Worm (Caenorhabditis elegans) whole organism, L2 larva: ENCODE measurements around the gene frpr-3.

ENCODE experiments used
- F13H6.1 ChIP-seq: sonication (generic microtip); optimal IDR thresholded peaks from 2 replicates; lab custom pipeline; 2016; ENCODE audit warnings: missing genetic modification characterization, missing compliant biosample characterization
- ceh-82 ChIP-seq: fragments of 150-350 bp; optimal IDR thresholded peaks from 2 replicates; lab custom pipeline; 2014; ENCODE audit warnings: missing biosample characterization, missing genetic modification characterization
- dmd-4 ChIP-seq: sonication (generic microtip); optimal IDR thresholded peaks from 2 replicates; lab custom pipeline; 2017; ENCODE audit warnings: missing biosample characterization, missing genetic modification characterization
- lin-39 ChIP-seq: fragments of 150-350 bp; optimal IDR thresholded peaks from 2 replicates; lab custom pipeline; 2014; ENCODE audit warnings: missing biosample characterization, missing genetic modification reagents, missing genetic modification characterization
- mdl-1 ChIP-seq, 2 experiments: fragments of 150-350 bp in 1 of 2; sonication (generic microtip) in 1 of 2; optimal IDR thresholded peaks; 2 replicates each; lab custom pipeline; 2017; ENCODE audit warnings: missing biosample characterization in 2 of 2, missing genetic modification characterization in 2 of 2
- nhr-11 ChIP-seq: fragments of 150-350 bp; optimal IDR thresholded peaks from 2 replicates; lab custom pipeline; 2014; ENCODE audit warnings: missing biosample characterization, missing genetic modification characterization
- unc-39 ChIP-seq: fragments of 150-350 bp; optimal IDR thresholded peaks from 2 replicates; lab custom pipeline; 2014; ENCODE audit warnings: missing biosample characterization, missing genetic modification characterization
- ztf-4 ChIP-seq: fragments of 150-350 bp; optimal IDR thresholded peaks from 2 replicates; lab custom pipeline; 2014; ENCODE audit warnings: missing biosample characterization, missing genetic modification characterization

DNA sequence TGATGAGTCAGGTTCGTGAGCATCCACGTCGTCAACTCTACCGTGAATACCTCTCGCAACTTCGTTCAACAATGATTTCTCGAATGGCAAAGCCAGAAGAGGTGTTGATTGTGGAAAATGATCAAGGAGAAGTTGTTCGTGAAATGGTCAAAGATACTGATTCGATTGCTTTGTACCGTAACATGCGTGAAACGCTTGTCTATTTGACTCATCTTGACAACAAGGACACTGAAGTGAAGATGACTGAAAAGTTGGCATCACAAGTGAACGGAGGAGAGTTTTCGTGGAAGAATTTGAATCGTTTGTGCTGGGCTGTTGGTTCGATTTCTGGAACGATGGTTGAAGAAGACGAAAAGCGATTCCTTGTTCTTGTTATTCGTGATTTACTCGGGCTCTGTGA lies 35.6 kb downstream of the frpr-3 start:
- TF ChIP-seq nhr-11 (tag; lab: Kevin White, UChicago) (no peak), lin-39 (no peak), ceh-82 (tag; lab: Kevin White, UChicago) (no peak), ztf-4 (tag; lab: Kevin White, UChicago) (no peak), unc-39 (tag; lab: Kevin White, UChicago) (no peak), mdl-1 (tag; optimal IDR thresholded peaks at IDR 0.05; lab: Kevin White, UChicago) (no peak), F13H6.1 (tag; lab: Kevin White, UChicago) (no peak), dmd-4 (tag; lab: Kevin White, UChicago) (no peak)
